Worm (Caenorhabditis elegans): ENCODE data around the gene C10C6.7.

C10C6.7 gene

ce11 chrIV:11467413-11467812, at the start of gene C10C6.7:
Gene C10C6.7, minus strand, starts transcription at chrIV:11467513.
- TF ChIP-seq unc-62 (GFP tag; optimal IDR thresholded peaks at IDR 0.05) = no peak

- TF ChIP-seq unc-62 (GFP tag; optimal IDR thresholded peaks at IDR 0.05) = no peak
Measured at ce11 chrIV:11510664-11511063, 43.4 kb upstream of the C10C6.7 start, which contains the start of gene M04B2.6. Gene M04B2.6, minus strand, starts transcription at chrIV:11510764.

ce11 chrIV:11504416-11504815, 37.1 kb upstream of the C10C6.7 start, which contains the start of gene twk-25:
Gene twk-25, plus strand, starts transcription at chrIV:11504716.
- TF ChIP-seq unc-62 (GFP tag; optimal IDR thresholded peaks at IDR 0.05) = no peak

- TF ChIP-seq unc-62 (GFP tag; optimal IDR thresholded peaks at IDR 0.05) = no peak
Measured at ce11 chrIV:11503654-11504053, 36.3 kb upstream of the C10C6.7 start.

ce11 chrIV:11500421-11500820, 33.1 kb upstream of the C10C6.7 start, which contains the start of gene H21P03.10:
Gene H21P03.10, plus strand, starts transcription at chrIV:11500721.
- no peak for TF ChIP-seq unc-62 (GFP tag; optimal IDR thresholded peaks at IDR 0.05)

ce11 chrIV:11498169-11498568, 30.9 kb upstream of the C10C6.7 start, which contains the start of gene sms-1:
Gene sms-1, minus strand, starts transcription at chrIV:11498174.
- no peak for TF ChIP-seq unc-62 (GFP tag; optimal IDR thresholded peaks at IDR 0.05)

ce11 chrIV:11494924-11495323, 27.6 kb upstream of the C10C6.7 start:
- TF ChIP-seq unc-62 (GFP tag; optimal IDR thresholded peaks at IDR 0.05) = no peak

- no peak for TF ChIP-seq unc-62 (GFP tag; optimal IDR thresholded peaks at IDR 0.05)
Measured at ce11 chrIV:11493899-11494298, 26.6 kb upstream of the C10C6.7 start.

ce11 chrIV:11492345-11492744, 25.0 kb upstream of the C10C6.7 start:
- TF ChIP-seq unc-62 (GFP tag; optimal IDR thresholded peaks at IDR 0.05) = no peak

ce11 chrIV:11491422-11491821, 24.1 kb upstream of the C10C6.7 start:
- no peak for TF ChIP-seq unc-62 (GFP tag; optimal IDR thresholded peaks at IDR 0.05)

- no peak for TF ChIP-seq unc-62 (GFP tag; optimal IDR thresholded peaks at IDR 0.05)
Measured at ce11 chrIV:11489610-11490339, 22.5 kb upstream of the C10C6.7 start.

- TF ChIP-seq unc-62 (GFP tag; optimal IDR thresholded peaks at IDR 0.05) = no peak
Measured at ce11 chrIV:11489077-11489476, 21.8 kb upstream of the C10C6.7 start.

ce11 chrIV:11487889-11488556, 20.7 kb upstream of the C10C6.7 start:
- TF ChIP-seq unc-62 (GFP tag; optimal IDR thresholded peaks at IDR 0.05) = no peak

ce11 chrIV:11486859-11487258, 19.5 kb upstream of the C10C6.7 start:
- no peak for TF ChIP-seq unc-62 (GFP tag; optimal IDR thresholded peaks at IDR 0.05)

- TF ChIP-seq unc-62 (GFP tag; optimal IDR thresholded peaks at IDR 0.05) = no peak
Measured at ce11 chrIV:11480027-11480896, 12.9 kb upstream of the C10C6.7 start, which contains the start of the genes mbf-1 and nse-4. Gene mbf-1, minus strand, starts transcription at chrIV:11480369. Gene nse-4, plus strand, starts transcription at chrIV:11480846.

- no peak for TF ChIP-seq unc-62 (GFP tag; optimal IDR thresholded peaks at IDR 0.05)
Measured at ce11 chrIV:11479095-11479494, 11.8 kb upstream of the C10C6.7 start, which contains the start of gene catp-8. Gene catp-8, minus strand, starts transcription at chrIV:11479251.

Data from whole organism, dauer.